Worm (Caenorhabditis elegans) whole organism, L4 larva: ENCODE data around the gene Y4C6A.4.
"Not testable (repeated sequence)": the region's sequence is repeated elsewhere in the genome, so short reads cannot be mapped to it uniquely, and the experiment has no call there.

Source experiments
- egl-43 ChIP-seq: fragments of 200-800 bp; sonication (Bioruptor generic); IDR thresholded peaks from 2 replicates; pipeline ENCODE4 v1.3.6; 2022; ENCODE audit warnings: missing genetic modification reagents, missing genetic modification characterization, missing compliant biosample characterization
- lin-15B ChIP-seq: fragments of 150-350 bp; sonication (generic microtip); optimal IDR thresholded peaks from 3 replicates; lab custom pipeline; 2014; ENCODE audit warnings: missing biosample characterization, missing genetic modification characterization
- skn-1 ChIP-seq: fragments of 150-350 bp; optimal IDR thresholded peaks from 2 replicates; lab custom pipeline; 2014; ENCODE audit warnings: missing biosample characterization, missing genetic modification characterization
- unc-130 ChIP-seq: sonication (generic microtip); optimal IDR thresholded peaks from 2 replicates; lab custom pipeline; 2016; ENCODE audit warnings: missing genetic modification reagents, missing genetic modification characterization, missing compliant biosample characterization

DNA sequence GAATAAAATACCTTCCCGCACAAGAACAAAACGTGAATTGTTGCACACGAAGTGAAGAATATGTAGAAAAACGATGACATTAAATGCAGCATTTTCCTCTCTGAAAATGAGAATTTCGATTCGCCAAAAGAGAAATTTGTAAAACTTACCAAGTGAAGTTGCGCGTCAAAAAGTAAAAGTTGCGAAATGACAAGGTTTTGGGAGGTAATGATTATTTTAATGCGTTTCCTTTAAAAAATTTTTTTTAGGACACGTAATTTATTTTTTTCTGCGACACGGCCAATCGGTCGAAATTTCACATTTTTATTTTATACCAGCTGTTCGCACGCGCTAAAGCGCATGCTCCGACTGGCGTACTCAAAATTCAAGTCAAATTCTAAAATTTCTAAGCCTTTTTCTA is 3.2 kb downstream of the Y4C6A.4 start, which contains the start of gene Y4C6A.3:
- TF ChIP-seq lin-15B (tag; lab: Kevin White, UChicago); skn-1 (tag; lab: Kevin White, UChicago); unc-130; egl-43: not testable (repeated sequence)
